Worm (Caenorhabditis elegans) whole organism, midembryonic: ENCODE results near the gene C03A7.13.

Experiments
- med-1 ChIP-seq: sonication (generic microtip); optimal IDR thresholded peaks from 2 replicates; lab custom pipeline; 2017; ENCODE audit warnings: missing genetic modification characterization, mild to moderate bottlenecking, missing compliant biosample characterization, antibody characterized with exemption, missing genetic modification reagents; ENCODE audit not compliant: insufficient read depth
- tab-1 ChIP-seq: fragments of 200-800 bp; sonication (Bioruptor generic); IDR thresholded peaks from 2 replicates; pipeline ENCODE4 v1.3.6; 2022; ENCODE audit warnings: missing genetic modification characterization, missing compliant biosample characterization
- ztf-23 ChIP-seq: fragments of 200-800 bp; sonication (Bioruptor generic); IDR thresholded peaks from 2 replicates; pipeline ENCODE4 v1.3.6; 2022; ENCODE audit warnings: missing genetic modification reagents, missing genetic modification characterization, missing compliant biosample characterization
- ztf-29 ChIP-seq: fragments of 200-800 bp; sonication (Bioruptor generic); IDR thresholded peaks from 2 replicates; pipeline ENCODE4 v1.3.6; 2022; ENCODE audit warnings: missing genetic modification reagents, missing genetic modification characterization, missing compliant biosample characterization

DNA sequence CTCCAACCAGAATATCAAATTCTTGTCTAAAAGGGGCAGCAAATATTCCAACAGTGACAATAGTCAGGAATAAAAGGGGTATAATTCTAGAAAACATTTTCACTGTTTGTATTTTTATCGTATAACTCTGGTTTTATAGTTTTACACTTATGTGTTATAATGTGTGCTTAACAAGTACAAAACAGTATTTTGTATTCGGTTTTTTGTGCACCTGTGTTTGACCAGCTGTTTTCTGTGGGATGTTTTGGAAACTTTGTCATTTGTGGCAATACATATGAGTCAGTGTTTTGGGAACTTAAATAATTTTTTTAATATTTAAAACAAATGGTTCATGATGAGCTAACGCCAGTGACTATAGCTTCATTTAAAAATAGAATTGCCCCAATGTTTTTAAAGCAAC lies 45.9 kb downstream of the C03A7.13 start, which contains the start of gene F14F9.6:
- TF ChIP-seq ztf-23 (GFP tag; lab: Robert Waterston, UW) = no peak
- TF ChIP-seq med-1 (GFP tag; lab: Kevin White, UChicago) = no peak
- TF ChIP-seq ztf-29 (GFP tag; lab: Robert Waterston, UW) = no peak
- TF ChIP-seq tab-1 (GFP tag; lab: Robert Waterston, UW) = no peak
